Worm (Caenorhabditis elegans): Measurements from ENCODE around the gene F56B6.6.

F56B6.6 gene

ce11 chrX:3499867-3500266, 33.0 kb downstream of the F56B6.6 start:
- TF ChIP-seq pat-9 (tag; optimal IDR thresholded peaks at IDR 0.05): no peak

ce11 chrX:3498953-3499352, 33.9 kb downstream of the F56B6.6 start, which contains the start of gene C12D12.1:
TSS of gene C12D12.1 (plus strand) at chrX:3499253.
- TF ChIP-seq ceh-2 (tag; optimal IDR thresholded peaks at IDR 0.05) (no peak), unc-55 (GFP tag; optimal IDR thresholded peaks at IDR 0.05) (no peak), Y22D7AL.16 (tag; optimal IDR thresholded peaks at IDR 0.05) (no peak), sox-2 (GFP tag; IDR thresholded peaks at IDR 0.05) (no peak), ttx-3 (tag; optimal IDR thresholded peaks at IDR 0.05) (no peak), nhr-232 (tag; optimal IDR thresholded peaks at IDR 0.05) (no peak), fax-1 (tag; optimal IDR thresholded peaks at IDR 0.05) (no peak), ceh-45 (GFP tag; IDR thresholded peaks at IDR 0.05) (no peak), lim-6 (tag; optimal IDR thresholded peaks at IDR 0.05) (no peak), nfya-1 (tag; optimal IDR thresholded peaks at IDR 0.05) (no peak), dve-1 (tag; optimal IDR thresholded peaks at IDR 0.05) (no peak), che-1 (tag; optimal IDR thresholded peaks at IDR 0.05) (no peak), pax-1 (tag; optimal IDR thresholded peaks at IDR 0.05) (no peak), ceh-19 (GFP tag; optimal IDR thresholded peaks at IDR 0.05) (no peak), elt-2 (tag; optimal IDR thresholded peaks at IDR 0.05) (no peak), syd-9 (tag; optimal IDR thresholded peaks at IDR 0.05) (no peak), pqm-1 (tag; optimal IDR thresholded peaks at IDR 0.05) (no peak), unc-42 (tag; optimal IDR thresholded peaks at IDR 0.05) (no peak), F13H6.1 (tag; optimal IDR thresholded peaks at IDR 0.05) (no peak), unc-86 (tag; optimal IDR thresholded peaks at IDR 0.05) (no peak)

ce11 chrX:3495776-3496175, 37.0 kb downstream of the F56B6.6 start, which contains the start of gene glt-1:
TSS of gene glt-1 (plus strand) at chrX:3496026.
- TF ChIP-seq F13H6.1 (tag; optimal IDR thresholded peaks at IDR 0.05): no peak
- no peak for TF ChIP-seq sox-4 (tag; optimal IDR thresholded peaks at IDR 0.05)
- TF ChIP-seq pax-1 (tag; optimal IDR thresholded peaks at IDR 0.05): no peak
- no peak for TF ChIP-seq madf-2 (tag; optimal IDR thresholded peaks at IDR 0.05)
- TF ChIP-seq tbx-7 (tag; optimal IDR thresholded peaks at IDR 0.05): no peak
- TF ChIP-seq unc-86 (tag; optimal IDR thresholded peaks at IDR 0.05): no peak
- no peak for TF ChIP-seq syd-9 (tag; optimal IDR thresholded peaks at IDR 0.05)
- no peak for TF ChIP-seq ceh-14 (tag; optimal IDR thresholded peaks at IDR 0.05)
- no peak for TF ChIP-seq K02D7.2 (tag; optimal IDR thresholded peaks at IDR 0.05)
- TF ChIP-seq ref-2 (tag; optimal IDR thresholded peaks at IDR 0.05): no peak

- TF ChIP-seq unc-42 (tag; optimal IDR thresholded peaks at IDR 0.05): no peak
Measured at ce11 chrX:3494634-3495033, 38.2 kb downstream of the F56B6.6 start.

ce11 chrX:3492431-3492830, 40.4 kb downstream of the F56B6.6 start:
- TF ChIP-seq ceh-19 (GFP tag; optimal IDR thresholded peaks at IDR 0.05) (no peak), fax-1 (tag; optimal IDR thresholded peaks at IDR 0.05) (no peak), T23F11.4 (GFP tag; optimal IDR thresholded peaks at IDR 0.05) (no peak), C38D4.7 (GFP tag; optimal IDR thresholded peaks at IDR 0.05) (no peak), ceh-14 (tag; optimal IDR thresholded peaks at IDR 0.05) (no peak), pat-9 (tag; optimal IDR thresholded peaks at IDR 0.05) (no peak), ttx-3 (tag; optimal IDR thresholded peaks at IDR 0.05) (no peak), ceh-6 (GFP tag; optimal IDR thresholded peaks at IDR 0.05) (no peak), ceh-2 (tag; optimal IDR thresholded peaks at IDR 0.05) (no peak), dve-1 (tag; optimal IDR thresholded peaks at IDR 0.05) (no peak), nhr-232 (tag; optimal IDR thresholded peaks at IDR 0.05) (no peak), Y22D7AL.16 (tag; optimal IDR thresholded peaks at IDR 0.05) (no peak), unc-55 (GFP tag; optimal IDR thresholded peaks at IDR 0.05) (no peak), eyg-1 (tag; optimal IDR thresholded peaks at IDR 0.05) (no peak), tbx-2 (tag; optimal IDR thresholded peaks at IDR 0.05) (no peak), fkh-10 (GFP tag; optimal IDR thresholded peaks at IDR 0.05) (no peak), lin-11 (tag; optimal IDR thresholded peaks at IDR 0.05) (no peak)
